Fruit fly (Drosophila melanogaster) whole organism, embryonic: ENCODE results near the gene Vps13D.
A peak's percentile ranks its signal among the peaks of the same experiment; 100 is the strongest.

ENCODE experiments used
- Bteb2 ChIP-seq: fragments of 200-800 bp; sonication (Bioruptor generic); optimal IDR thresholded peaks from 2 replicates; lab custom pipeline; 2016; ENCODE audit warnings: missing biosample characterization, missing genetic modification characterization
- CG1024 ChIP-seq: fragments of 200-800 bp; sonication (Bioruptor generic); IDR thresholded peaks from 2 replicates; pipeline ENCODE4 v1.3.6; 2022; ENCODE audit warnings: missing biosample characterization, missing genetic modification characterization
- CG10543 ChIP-seq: fragments of 200-800 bp; sonication (Bioruptor generic); optimal IDR thresholded peaks from 3 replicates; lab custom pipeline; 2017; ENCODE audit warnings: missing biosample characterization, mild to moderate bottlenecking, missing genetic modification characterization, moderate library complexity
- CG10979 ChIP-seq: fragments of 200-800 bp; sonication (Bioruptor generic); optimal IDR thresholded peaks from 2 replicates; lab custom pipeline; 2018; ENCODE audit warnings: missing biosample characterization, mild to moderate bottlenecking, missing genetic modification characterization, moderate library complexity
- CG11093 ChIP-seq: fragments of 200-800 bp; sonication (Bioruptor generic); IDR thresholded peaks from 3 replicates; pipeline ENCODE4 v1.3.6; 2022; ENCODE audit warnings: missing biosample characterization, missing genetic modification characterization
- CG13624 ChIP-seq: fragments of 200-800 bp; sonication (Bioruptor generic); optimal IDR thresholded peaks from 2 replicates; lab custom pipeline; 2016; ENCODE audit warnings: missing biosample characterization, missing genetic modification characterization
- CG14667 ChIP-seq: fragments of 200-800 bp; sonication (Bioruptor generic); IDR thresholded peaks from 2 replicates; pipeline ENCODE4 v1.3.6; 2022; ENCODE audit warnings: missing biosample characterization, missing genetic modification characterization
- CG15269 ChIP-seq: fragments of 200-800 bp; sonication (Bioruptor generic); optimal IDR thresholded peaks from 2 replicates; lab custom pipeline; 2018; ENCODE audit warnings: missing biosample characterization, mild to moderate bottlenecking, missing genetic modification characterization, moderate library complexity
- CG18011 ChIP-seq: fragments of 200-800 bp; sonication (Bioruptor generic); optimal IDR thresholded peaks from 2 replicates; lab custom pipeline; 2017; ENCODE audit warnings: missing biosample characterization, missing genetic modification characterization, mild to moderate bottlenecking, moderate library complexity, missing genotype
- CG18599 ChIP-seq: fragments of 200-800 bp; sonication (Bioruptor generic); optimal IDR thresholded peaks from 3 replicates; lab custom pipeline; 2017; ENCODE audit warnings: missing biosample characterization, missing genetic modification characterization, mild to moderate bottlenecking, moderate library complexity, missing genetic modification reagents
- CG18619 ChIP-seq: fragments of 200-800 bp; sonication (Bioruptor generic); optimal IDR thresholded peaks from 3 replicates; lab custom pipeline; 2017; ENCODE audit warnings: missing biosample characterization, mild to moderate bottlenecking, missing genetic modification characterization
- CG2678 ChIP-seq: fragments of 200-800 bp; sonication (Bioruptor generic); optimal IDR thresholded peaks from 3 replicates; lab custom pipeline; 2019; ENCODE audit warnings: missing biosample characterization, mild to moderate bottlenecking, missing genetic modification characterization, moderate library complexity
- CG30403 ChIP-seq: fragments of 200-800 bp; sonication (Bioruptor generic); optimal IDR thresholded peaks from 3 replicates; lab custom pipeline; 2016; ENCODE audit warnings: missing biosample characterization, missing genetic modification characterization
- CG43689 ChIP-seq: fragments of 200-800 bp; sonication (Bioruptor generic); IDR thresholded peaks from 2 replicates; pipeline ENCODE4 v1.3.6; 2022; ENCODE audit warnings: missing biosample characterization, missing genetic modification characterization
- CG5245 ChIP-seq: fragments of 200-800 bp; sonication (Bioruptor generic); optimal IDR thresholded peaks from 3 replicates; lab custom pipeline; 2016; ENCODE audit warnings: missing biosample characterization, missing genetic modification characterization
- CG6813 ChIP-seq: fragments of 200-800 bp; sonication (Bioruptor generic); optimal IDR thresholded peaks from 2 replicates; lab custom pipeline; 2017; ENCODE audit warnings: missing biosample characterization, missing genetic modification characterization, mild to moderate bottlenecking, moderate library complexity, missing genetic modification reagents
- CkIIα-i1 ChIP-seq: fragments of 200-800 bp; sonication (Bioruptor generic); IDR thresholded peaks from 2 replicates; pipeline ENCODE4 v1.3.6; 2022; ENCODE audit warnings: missing biosample characterization, missing genetic modification characterization
- CoRest ChIP-seq: fragments of 200-800 bp; sonication (Bioruptor generic); optimal IDR thresholded peaks from 3 replicates; lab custom pipeline; 2018; ENCODE audit warnings: missing biosample characterization, mild to moderate bottlenecking, missing genetic modification characterization, moderate library complexity
- Dek ChIP-seq: fragments of 200-800 bp; sonication (Bioruptor generic); optimal IDR thresholded peaks from 3 replicates; lab custom pipeline; 2019; ENCODE audit warnings: missing biosample characterization, mild to moderate bottlenecking, missing genetic modification characterization, moderate library complexity
- Drgx ChIP-seq: fragments of 200-800 bp; sonication (Bioruptor generic); IDR thresholded peaks from 2 replicates; pipeline ENCODE4 v1.3.6; 2022; ENCODE audit warnings: missing biosample characterization, missing genetic modification characterization
- Eip74EF ChIP-seq, 2 experiments: fragments of 200-800 bp in 1 of 2; fragments of >200 bp in 1 of 2; sonication (Bioruptor generic) in 1 of 2; optimal IDR thresholded peaks; 2 replicates each; lab custom pipeline; 2017 to 2019; ENCODE audit warnings: missing biosample characterization in 2 of 2, missing genetic modification characterization in 2 of 2, mild to moderate bottlenecking in 1 of 2, moderate library complexity in 1 of 2
- HLH3B ChIP-seq: fragments of 200-800 bp; sonication (Bioruptor generic); IDR thresholded peaks from 2 replicates; pipeline ENCODE4 v1.3.6; 2022; ENCODE audit warnings: missing biosample characterization, missing genetic modification characterization
- Hand ChIP-seq: fragments of 200-800 bp; sonication (Bioruptor generic); optimal IDR thresholded peaks from 2 replicates; lab custom pipeline; 2017; ENCODE audit warnings: mild to moderate bottlenecking, missing biosample characterization, missing genetic modification reagents, missing genetic modification characterization
- Hey ChIP-seq: fragments of 200-800 bp; sonication (Bioruptor generic); optimal IDR thresholded peaks from 3 replicates; lab custom pipeline; 2018; ENCODE audit warnings: missing biosample characterization, mild to moderate bottlenecking, missing genetic modification characterization
- Mrtf ChIP-seq: fragments of 200-800 bp; sonication (Bioruptor generic); IDR thresholded peaks from 3 replicates; pipeline ENCODE4 v1.3.6; 2022; ENCODE audit warnings: missing biosample characterization, missing genetic modification characterization
- NFAT ChIP-seq: fragments of 200-800 bp; sonication (Bioruptor generic); IDR thresholded peaks from 2 replicates; pipeline ENCODE4 v1.3.6; 2022; ENCODE audit warnings: missing biosample characterization, missing genetic modification characterization
- NfI ChIP-seq: fragments of 200-800 bp; sonication (Bioruptor generic); optimal IDR thresholded peaks from 3 replicates; lab custom pipeline; 2018; ENCODE audit warnings: missing biosample characterization, mild to moderate bottlenecking, missing genetic modification characterization, moderate library complexity
- Oli ChIP-seq: fragments of 200-800 bp; sonication (Bioruptor generic); optimal IDR thresholded peaks from 2 replicates; lab custom pipeline; 2018; ENCODE audit warnings: missing biosample characterization, mild to moderate bottlenecking, missing genetic modification characterization, moderate library complexity
- Taf1 ChIP-seq: fragments of 200-800 bp; sonication (Bioruptor generic); IDR thresholded peaks from 2 replicates; pipeline ENCODE4 v1.3.6; 2022; ENCODE audit warnings: missing biosample characterization, missing genetic modification characterization
- bab2 ChIP-seq: fragments of 200-800 bp; sonication (Bioruptor generic); optimal IDR thresholded peaks from 2 replicates; lab custom pipeline; 2016; ENCODE audit warnings: missing biosample characterization, missing genetic modification characterization
- bbx ChIP-seq: fragments of 200-800 bp; sonication (Bioruptor generic); IDR thresholded peaks from 2 replicates; pipeline ENCODE4 v1.3.6; 2022; ENCODE audit warnings: missing biosample characterization, missing genetic modification characterization; ENCODE audit not compliant: partially characterized antibody
- cg ChIP-seq: fragments of 200-800 bp; sonication (Bioruptor generic); optimal IDR thresholded peaks from 3 replicates; lab custom pipeline; 2019; ENCODE audit warnings: missing biosample characterization, mild to moderate bottlenecking, missing genetic modification characterization, moderate library complexity
- chif ChIP-seq, 2 experiments: fragments of 200-800 bp; sonication (Bioruptor generic); optimal IDR thresholded peaks; 3 replicates each; lab custom pipeline; 2016; ENCODE audit warnings: missing biosample characterization in 2 of 2, missing genetic modification characterization in 2 of 2
- corto ChIP-seq: fragments of 200-800 bp; sonication (Bioruptor generic); optimal IDR thresholded peaks from 2 replicates; lab custom pipeline; 2016; ENCODE audit warnings: missing biosample characterization, mild to moderate bottlenecking, missing genetic modification characterization, moderate library complexity
- danr ChIP-seq: fragments of 200-800 bp; sonication (Bioruptor generic); IDR thresholded peaks from 2 replicates; pipeline ENCODE4 v1.3.6; 2022; ENCODE audit warnings: missing biosample characterization, missing genetic modification characterization
- en ChIP-seq: fragments of 200-800 bp; sonication (Bioruptor generic); optimal IDR thresholded peaks from 2 replicates; lab custom pipeline; 2016; ENCODE audit warnings: missing biosample characterization, missing genetic modification characterization
- gt ChIP-seq: fragments of 200-800 bp; sonication (Bioruptor generic); IDR thresholded peaks from 2 replicates; pipeline ENCODE4 v1.3.6; 2022; ENCODE audit warnings: missing biosample characterization, missing genetic modification characterization
- hth ChIP-seq: fragments of >200 bp; optimal IDR thresholded peaks from 2 replicates; lab custom pipeline; 2017; ENCODE audit warnings: inconsistent platforms
- ken ChIP-seq: fragments of 200-800 bp; sonication (Bioruptor generic); IDR thresholded peaks from 3 replicates; pipeline ENCODE4 v1.3.6; 2022; ENCODE audit warnings: missing biosample characterization, missing genetic modification characterization
- kni ChIP-seq: fragments of 200-800 bp; sonication (Bioruptor generic); optimal IDR thresholded peaks from 3 replicates; lab custom pipeline; 2017; ENCODE audit warnings: mild to moderate bottlenecking, missing biosample characterization, missing genetic modification reagents, missing genetic modification characterization
- nerfin-2 ChIP-seq: fragments of 200-800 bp; sonication (Bioruptor generic); IDR thresholded peaks from 2 replicates; pipeline ENCODE4 v1.3.6; 2022; ENCODE audit warnings: missing biosample characterization, missing genetic modification characterization; ENCODE audit not compliant: partially characterized antibody
- pan ChIP-seq, 4 experiments: fragments of >200 bp in 3 of 4; fragments of 200-800 bp in 1 of 4; sonication (Bioruptor generic) in 1 of 4; optimal IDR thresholded peaks in 3 of 4; IDR thresholded peaks in 1 of 4; 2 replicates each; pipeline versions ENCODE4 v1.3.6 to Lab custom; 2017 to 2022; ENCODE audit warnings: missing biosample characterization in 2 of 4, missing genetic modification characterization in 2 of 4, mixed read lengths in 1 of 4
- pb ChIP-seq: fragments of 200-800 bp; sonication (Bioruptor generic); optimal IDR thresholded peaks from 3 replicates; lab custom pipeline; 2016; ENCODE audit warnings: missing biosample characterization, missing genetic modification characterization
- pita ChIP-seq: fragments of 200-800 bp; sonication (Bioruptor generic); optimal IDR thresholded peaks from 2 replicates; lab custom pipeline; 2017; ENCODE audit warnings: missing biosample characterization, mild to moderate bottlenecking, missing genetic modification characterization
- pros ChIP-seq: fragments of 200-800 bp; sonication (Bioruptor generic); optimal IDR thresholded peaks from 3 replicates; lab custom pipeline; 2019; ENCODE audit warnings: missing biosample characterization, mild to moderate bottlenecking, missing genetic modification characterization, moderate library complexity
- ranshi ChIP-seq: fragments of 200-800 bp; sonication (Bioruptor generic); IDR thresholded peaks from 2 replicates; pipeline ENCODE4 v1.3.6; 2022; ENCODE audit warnings: missing biosample characterization, missing genetic modification characterization
- rib ChIP-seq: fragments of 200-800 bp; sonication (Bioruptor generic); IDR thresholded peaks from 2 replicates; pipeline ENCODE4 v1.3.6; 2022; ENCODE audit warnings: missing biosample characterization, missing genetic modification characterization
- run ChIP-seq: fragments of 200-800 bp; sonication (Bioruptor generic); optimal IDR thresholded peaks from 3 replicates; lab custom pipeline; 2018; ENCODE audit warnings: missing biosample characterization, mild to moderate bottlenecking, missing genetic modification characterization
- ssp ChIP-seq: fragments of 200-800 bp; sonication (Bioruptor generic); IDR thresholded peaks from 2 replicates; pipeline ENCODE4 v1.3.6; 2022; ENCODE audit warnings: missing biosample characterization, missing genetic modification characterization
- zf30C ChIP-seq: fragments of 200-800 bp; sonication (Bioruptor generic); optimal IDR thresholded peaks from 3 replicates; lab custom pipeline; 2018; ENCODE audit warnings: missing biosample characterization, mild to moderate bottlenecking, missing genetic modification characterization

The Vps13D gene

dm6 chr3L:12813907-12814306 lies 59.1 kb downstream of the Vps13D start, which contains the start of the genes Sf3a2 and CG42588 (continued):
- TF ChIP-seq CG18619 (GFP tag; lab: Kevin White, UChicago) (peak; percentile 19), gt (no peak), corto (no peak), CG10543 (GFP tag; lab: Kevin White, UChicago) (no peak), CG15269 (no peak), CG14667 (no peak; the same call in 1 of the 2 replicates), rib (GFP tag; lab: Robert Waterston, UW) (0 out of 2 replicates have a peak, but pooled peaks have one; percentile 24), HLH3B (GFP tag; lab: Robert Waterston, UW) (peak; percentile 60; the same call in 1 of the 2 replicates), Bteb2 (no peak), CG2678 (no peak), Oli (tag; lab: Kevin White, UChicago) (no peak), chif (GFP tag; optimal IDR thresholded peaks at IDR 0.05; lab: Kevin White, UChicago) (peak in 1 of 2 experiments; percentile 9), Dek (tag; lab: Kevin White, UChicago) (peak; percentile 30), pita (GFP tag; lab: Kevin White, UChicago) (no peak), CG18011 (GFP tag; lab: Kevin White, UChicago) (peak; percentile 28), CG5245 (GFP tag; lab: Kevin White, UChicago) (no peak), CG43689 (GFP tag; lab: Robert Waterston, UW) (no peak), CG10979 (peak; percentile 65), CG13624 (GFP tag; lab: Kevin White, UChicago) (peak; percentile 64), ken (peak; percentile 63; the same call in 1 of the 3 replicates), Mrtf (GFP tag; lab: Robert Waterston, UW) (no peak), CoRest (tag; lab: Kevin White, UChicago) (peak; percentile 77), nerfin-2 (no peak), en (no peak), zf30C (GFP tag; lab: Kevin White, UChicago) (no peak), kni (GFP tag; lab: Kevin White, UChicago) (no peak), Eip74EF (GFP tag; optimal IDR thresholded peaks at IDR 0.05; lab: Kevin White, UChicago) (no peak), NFAT (GFP tag; lab: Robert Waterston, UW) (peak; percentile 85), CG1024 (GFP tag; lab: Robert Waterston, UW) (peak; percentile 34; the same call in 1 of the 2 replicates), pan (optimal IDR thresholded peaks at IDR 0.05; lab: Kevin White, UChicago) (no peak), pan (GFP tag; optimal IDR thresholded peaks at IDR 0.05 in 1 of 2, IDR thresholded peaks at IDR 0.05 in 1 of 2) (peak in 1 of 2 experiments; percentile 78), Drgx (no peak), CG6813 (GFP tag; lab: Kevin White, UChicago) (no peak), pros (GFP tag; lab: Kevin White, UChicago) (no peak), ranshi (GFP tag; lab: Robert Waterston, UW) (peak; percentile 68; the same call in 1 of the 2 replicates), NfI (GFP tag; lab: Kevin White, UChicago) (no peak), CkIIα-i1 (GFP tag; lab: Robert Waterston, UW) (no peak), CG11093 (GFP tag; lab: Robert Waterston, UW) (no peak), Hand (GFP tag; lab: Kevin White, UChicago) (no peak), hth (lab: Kevin White, UChicago) (no peak), CG30403 (GFP tag; lab: Kevin White, UChicago) (peak; percentile 72), bbx (GFP tag; lab: Robert Waterston, UW) (peak; percentile 74), danr (GFP tag; lab: Robert Waterston, UW) (peak; percentile 34; the same call in 1 of the 2 replicates), Taf1 (no peak), run (tag; lab: Kevin White, UChicago) (no peak), ssp (GFP tag; lab: Robert Waterston, UW) (no peak; the same call in 1 of the 2 replicates), CG18599 (GFP tag; lab: Kevin White, UChicago) (no peak), pb (GFP tag; lab: Kevin White, UChicago) (no peak), Hey (no peak), cg (GFP tag; lab: Kevin White, UChicago) (no peak), bab2 (GFP tag; lab: Kevin White, UChicago) (peak; percentile 49)
